Worm (Caenorhabditis elegans) whole organism, L4 larva: Measurements from ENCODE around the gene T27E7.3.

Experiments
- R02D3.7 ChIP-seq: fragments of 150-350 bp; sonication (generic microtip); optimal IDR thresholded peaks from 3 replicates; lab custom pipeline; 2014; ENCODE audit warnings: missing biosample characterization, missing genetic modification characterization
- ceh-20 ChIP-seq: fragments of 200-800 bp; sonication (Bioruptor generic); IDR thresholded peaks from 2 replicates; pipeline ENCODE4 v1.3.6; 2022; ENCODE audit warnings: missing genetic modification reagents, missing genetic modification characterization, missing compliant biosample characterization
- ceh-82 ChIP-seq: sonication (generic microtip); optimal IDR thresholded peaks from 2 replicates; lab custom pipeline; 2017; ENCODE audit warnings: missing biosample characterization, missing genetic modification characterization
- lin-13 ChIP-seq: fragments of 150-350 bp; optimal IDR thresholded peaks from 2 replicates; lab custom pipeline; 2014; ENCODE audit warnings: missing biosample characterization, missing genetic modification reagents, missing genetic modification characterization
- mep-1 ChIP-seq: fragments of 150-350 bp; sonication (generic microtip); optimal IDR thresholded peaks from 3 replicates; lab custom pipeline; 2014; ENCODE audit warnings: missing biosample characterization, missing genetic modification characterization
- nhr-237 ChIP-seq: sonication (generic microtip); optimal IDR thresholded peaks from 2 replicates; lab custom pipeline; 2017; ENCODE audit warnings: missing biosample characterization, missing genetic modification characterization
- nhr-42 ChIP-seq: fragments of 200-800 bp; sonication (Bioruptor generic); IDR thresholded peaks from 2 replicates; pipeline ENCODE4 v1.3.6; 2022; ENCODE audit warnings: missing genetic modification characterization, missing compliant biosample characterization
- php-3 ChIP-seq: fragments of 200-800 bp; sonication (Bioruptor generic); IDR thresholded peaks from 2 replicates; pipeline ENCODE4 v1.3.6; 2022; ENCODE audit warnings: missing genetic modification reagents, missing genetic modification characterization, missing compliant biosample characterization
- pqm-1 ChIP-seq: sonication (generic microtip); optimal IDR thresholded peaks from 2 replicates; lab custom pipeline; 2017; ENCODE audit warnings: missing biosample characterization, missing genetic modification characterization
- zag-1 ChIP-seq: fragments of 150-350 bp; optimal IDR thresholded peaks from 2 replicates; lab custom pipeline; 2014; ENCODE audit warnings: missing biosample characterization, missing genetic modification characterization
- ztf-11 ChIP-seq: fragments of 150-350 bp; optimal IDR thresholded peaks from 2 replicates; lab custom pipeline; 2014; ENCODE audit warnings: missing biosample characterization, missing genetic modification characterization

- TF ChIP-seq ceh-82 (no peak), nhr-42 (GFP tag; lab: Robert Waterston, UW) (no peak), zag-1 (no peak), nhr-237 (no peak), R02D3.7 (tag; lab: Kevin White, UChicago) (no peak), mep-1 (tag; lab: Kevin White, UChicago) (no peak), lin-13 (GFP tag; lab: Kevin White, UChicago) (no peak), pqm-1 (no peak), ztf-11 (tag; lab: Kevin White, UChicago) (no peak), php-3 (no peak), ceh-20 (no peak)
Measured at ce11 chrIV:14523568-14523967, 5.2 kb upstream of the T27E7.3 start, which contains the start of gene srh-63.
